Worm (Caenorhabditis elegans): ENCODE data around the gene ceh-38.

ce11 chrII:6915875-6916274, 35.5 kb upstream of the ceh-38 start, which contains the start of gene B0252.8:
- no peak for TF ChIP-seq ama-1 (optimal IDR thresholded peaks at IDR 0.05)
- TF ChIP-seq egl-27 (tag; optimal IDR thresholded peaks at IDR 0.05) = no peak
- TF ChIP-seq elt-2 (tag; optimal IDR thresholded peaks at IDR 0.05) = no peak
- TF ChIP-seq nhr-76 (tag; optimal IDR thresholded peaks at IDR 0.05) = no peak
- TF ChIP-seq aly-2 (tag; optimal IDR thresholded peaks at IDR 0.05) = no peak
- no peak for TF ChIP-seq nhr-77 (tag; optimal IDR thresholded peaks at IDR 0.05)
- no peak for TF ChIP-seq ceh-82 (tag; optimal IDR thresholded peaks at IDR 0.05)
- TF ChIP-seq nhr-11 (tag; optimal IDR thresholded peaks at IDR 0.05) = no peak
- TF ChIP-seq mml-1 (tag; optimal IDR thresholded peaks at IDR 0.05) = no peak
- TF ChIP-seq ceh-28 (tag; optimal IDR thresholded peaks at IDR 0.05) = no peak

Data from whole organism, L3 larva.